Fruit fly (Drosophila melanogaster) whole organism, prepupa: ENCODE measurements around the gene Tlk.
A peak's percentile ranks its signal among the peaks of the same experiment; 100 is the strongest.

ENCODE experiments used
- CG10631 ChIP-seq: fragments of 200-800 bp; sonication (Bioruptor generic); optimal IDR thresholded peaks from 2 replicates; lab custom pipeline; 2016; ENCODE audit warnings: missing biosample characterization, missing genetic modification characterization
- CG11294 ChIP-seq: fragments of 200-800 bp; sonication (Bioruptor generic); IDR thresholded peaks from 2 replicates; pipeline ENCODE4 v1.3.6; 2022; ENCODE audit warnings: missing biosample characterization, missing genetic modification characterization
- CG11762 ChIP-seq: fragments of 200-800 bp; sonication (Bioruptor generic); optimal IDR thresholded peaks from 3 replicates; lab custom pipeline; 2016; ENCODE audit warnings: missing biosample characterization, missing genetic modification characterization; ENCODE audit not compliant: insufficient read depth
- CG15336 ChIP-seq: fragments of 200-800 bp; sonication (Bioruptor generic); IDR thresholded peaks from 2 replicates; pipeline ENCODE4 v1.3.6; 2022; ENCODE audit warnings: missing biosample characterization, missing genetic modification characterization
- CG1621 ChIP-seq: fragments of 200-800 bp; sonication (Bioruptor generic); optimal IDR thresholded peaks from 3 replicates; lab custom pipeline; 2018; ENCODE audit warnings: missing biosample characterization, mild to moderate bottlenecking, missing genetic modification characterization
- CG16779 ChIP-seq: fragments of 200-800 bp; sonication (Bioruptor generic); optimal IDR thresholded peaks from 3 replicates; lab custom pipeline; 2017; ENCODE audit warnings: missing biosample characterization, mild to moderate bottlenecking, missing genetic modification characterization
- CG3032 ChIP-seq: fragments of 200-800 bp; optimal IDR thresholded peaks from 2 replicates; lab custom pipeline; 2019; ENCODE audit warnings: missing biosample characterization, mild to moderate bottlenecking, missing genetic modification characterization, moderate library complexity
- CG32006 ChIP-seq: fragments of 200-800 bp; sonication (Bioruptor generic); optimal IDR thresholded peaks from 3 replicates; lab custom pipeline; 2017; ENCODE audit warnings: missing biosample characterization, mild to moderate bottlenecking, missing genetic modification characterization
- CG3919 ChIP-seq: fragments of 200-800 bp; sonication (Bioruptor generic); optimal IDR thresholded peaks from 3 replicates; lab custom pipeline; 2016; ENCODE audit warnings: missing biosample characterization, missing genetic modification characterization
- CG4318 ChIP-seq: fragments of 200-800 bp; sonication (Bioruptor generic); optimal IDR thresholded peaks from 3 replicates; lab custom pipeline; 2017; ENCODE audit warnings: missing biosample characterization, mild to moderate bottlenecking, missing genetic modification characterization
- CG6163 ChIP-seq: fragments of 200-800 bp; sonication (Bioruptor generic); IDR thresholded peaks from 3 replicates; pipeline ENCODE4 v1.3.6; 2022; ENCODE audit warnings: missing biosample characterization, missing genetic modification characterization
- CG6276 ChIP-seq: fragments of 200-800 bp; sonication (Bioruptor generic); optimal IDR thresholded peaks from 2 replicates; lab custom pipeline; 2017; ENCODE audit warnings: missing biosample characterization, mild to moderate bottlenecking, missing genetic modification characterization
- CG6792 ChIP-seq: fragments of 200-800 bp; sonication (Bioruptor generic); optimal IDR thresholded peaks from 3 replicates; lab custom pipeline; 2016; ENCODE audit warnings: missing biosample characterization, missing genetic modification characterization
- CG6808 ChIP-seq: fragments of 200-800 bp; sonication (Bioruptor generic); optimal IDR thresholded peaks from 3 replicates; lab custom pipeline; 2017; ENCODE audit warnings: missing biosample characterization, missing genetic modification characterization, mild to moderate bottlenecking, moderate library complexity, missing genetic modification reagents
- CG7368 ChIP-seq: fragments of 200-800 bp; sonication (Bioruptor generic); optimal IDR thresholded peaks from 3 replicates; lab custom pipeline; 2016; ENCODE audit warnings: missing biosample characterization, missing genetic modification characterization
- CG8119 ChIP-seq: fragments of 200-800 bp; sonication (Bioruptor generic); IDR thresholded peaks from 3 replicates; pipeline ENCODE4 v1.3.6; 2022; ENCODE audit warnings: missing biosample characterization, missing genetic modification characterization
- CG8319 ChIP-seq: fragments of 200-800 bp; sonication (Bioruptor generic); optimal IDR thresholded peaks from 3 replicates; lab custom pipeline; 2016; ENCODE audit warnings: missing biosample characterization, missing genetic modification characterization
- CG8632 ChIP-seq: fragments of 200-800 bp; sonication (Bioruptor generic); optimal IDR thresholded peaks from 3 replicates; lab custom pipeline; 2016; ENCODE audit warnings: missing biosample characterization, missing genetic modification characterization
- Eip75B ChIP-seq: fragments of 200-800 bp; sonication (Bioruptor generic); optimal IDR thresholded peaks from 3 replicates; lab custom pipeline; 2016; ENCODE audit warnings: missing biosample characterization, missing genetic modification characterization
- Eip93F ChIP-seq: fragments of 200-800 bp; sonication (Bioruptor generic); optimal IDR thresholded peaks from 2 replicates; lab custom pipeline; 2016; ENCODE audit warnings: missing biosample characterization, mild to moderate bottlenecking, missing genetic modification characterization
- Ets21C ChIP-seq: fragments of 200-800 bp; sonication (Bioruptor generic); optimal IDR thresholded peaks from 3 replicates; lab custom pipeline; 2016; ENCODE audit warnings: missing biosample characterization, missing genetic modification characterization
- Ets96B ChIP-seq: fragments of 200-800 bp; optimal IDR thresholded peaks from 2 replicates; lab custom pipeline; 2019; ENCODE audit warnings: missing biosample characterization, mild to moderate bottlenecking, missing genetic modification characterization, moderate library complexity
- Gug ChIP-seq: fragments of 200-800 bp; sonication (Bioruptor generic); IDR thresholded peaks from 2 replicates; pipeline ENCODE4 v1.3.6; 2022; ENCODE audit warnings: missing biosample characterization, missing genetic modification characterization
- Hr39 ChIP-seq: fragments of 200-800 bp; sonication (Bioruptor generic); optimal IDR thresholded peaks from 2 replicates; lab custom pipeline; 2016; ENCODE audit warnings: missing biosample characterization, missing genetic modification characterization
- Hr4 ChIP-seq: fragments of 200-800 bp; sonication (Bioruptor generic); optimal IDR thresholded peaks from 3 replicates; lab custom pipeline; 2016; ENCODE audit warnings: missing biosample characterization, missing genetic modification characterization
- Lpt ChIP-seq: fragments of 200-800 bp; sonication (Bioruptor generic); optimal IDR thresholded peaks from 3 replicates; lab custom pipeline; 2016; ENCODE audit warnings: missing biosample characterization, missing genetic modification characterization
- Met ChIP-seq: fragments of 200-800 bp; sonication (Bioruptor generic); optimal IDR thresholded peaks from 3 replicates; lab custom pipeline; 2016; ENCODE audit warnings: missing biosample characterization, missing genetic modification characterization
- OdsH ChIP-seq: fragments of 200-800 bp; sonication (Bioruptor generic); optimal IDR thresholded peaks from 3 replicates; lab custom pipeline; 2016; ENCODE audit warnings: missing biosample characterization, missing genetic modification characterization
- Smox ChIP-seq: fragments of 200-800 bp; sonication (Bioruptor generic); optimal IDR thresholded peaks from 3 replicates; lab custom pipeline; 2016; ENCODE audit warnings: missing biosample characterization, missing genetic modification characterization
- acj6 ChIP-seq: fragments of 200-800 bp; sonication (Bioruptor generic); optimal IDR thresholded peaks from 3 replicates; lab custom pipeline; 2016; ENCODE audit warnings: missing biosample characterization, missing genetic modification characterization
- cyc ChIP-seq: fragments of 200-800 bp; sonication (Bioruptor generic); optimal IDR thresholded peaks from 3 replicates; lab custom pipeline; 2016; ENCODE audit warnings: missing biosample characterization, missing genetic modification characterization
- dac ChIP-seq: fragments of 200-800 bp; sonication (Bioruptor generic); optimal IDR thresholded peaks from 2 replicates; lab custom pipeline; 2017; ENCODE audit warnings: missing biosample characterization, mild to moderate bottlenecking, missing genetic modification characterization
- dsx ChIP-seq: fragments of 200-800 bp; optimal IDR thresholded peaks from 3 replicates; lab custom pipeline; 2019; ENCODE audit warnings: missing biosample characterization, mild to moderate bottlenecking, missing genetic modification characterization, moderate library complexity; ENCODE audit not compliant: poor library complexity, severe bottlenecking
- eg ChIP-seq: fragments of 200-800 bp; sonication (Bioruptor generic); IDR thresholded peaks from 3 replicates; pipeline ENCODE4 v1.3.6; 2022; ENCODE audit warnings: missing biosample characterization, missing genetic modification characterization
- esn ChIP-seq: fragments of 200-800 bp; sonication (Bioruptor generic); optimal IDR thresholded peaks from 2 replicates; lab custom pipeline; 2016; ENCODE audit warnings: missing biosample characterization, mild to moderate bottlenecking, missing genetic modification characterization, moderate library complexity
- fd85E ChIP-seq: fragments of 200-800 bp; sonication (Bioruptor generic); optimal IDR thresholded peaks from 3 replicates; lab custom pipeline; 2016; ENCODE audit warnings: missing biosample characterization, missing genetic modification characterization
- fkh ChIP-seq: fragments of 200-800 bp; sonication (Bioruptor generic); optimal IDR thresholded peaks from 3 replicates; lab custom pipeline; 2017; ENCODE audit warnings: missing biosample characterization, mild to moderate bottlenecking, missing genetic modification characterization, moderate library complexity
- lz ChIP-seq: fragments of 200-800 bp; sonication (Bioruptor generic); optimal IDR thresholded peaks from 3 replicates; lab custom pipeline; 2016; ENCODE audit warnings: missing biosample characterization, missing genetic modification characterization
- net ChIP-seq: fragments of 200-800 bp; sonication (Bioruptor generic); optimal IDR thresholded peaks from 3 replicates; lab custom pipeline; 2016; ENCODE audit warnings: missing biosample characterization, missing genetic modification characterization
- pdm3 ChIP-seq: fragments of 200-800 bp; sonication (Bioruptor generic); optimal IDR thresholded peaks from 3 replicates; lab custom pipeline; 2016; ENCODE audit warnings: missing biosample characterization, missing genetic modification characterization
- salr ChIP-seq, 2 experiments: fragments of 200-800 bp; sonication (Bioruptor generic); optimal IDR thresholded peaks; 3 replicates each; lab custom pipeline; 2016 to 2018; ENCODE audit warnings: missing biosample characterization in 2 of 2, missing genetic modification characterization in 2 of 2, mild to moderate bottlenecking in 1 of 2
- spab ChIP-seq: fragments of 200-800 bp; sonication (Bioruptor generic); optimal IDR thresholded peaks from 2 replicates; lab custom pipeline; 2017; ENCODE audit warnings: missing biosample characterization, mild to moderate bottlenecking, missing genetic modification characterization, missing genetic modification reagents
- svp ChIP-seq: fragments of 200-800 bp; sonication (Bioruptor generic); peaks from one replicate; lab custom pipeline; 2016; ENCODE audit warnings: missing biosample characterization, missing genetic modification characterization
- topi ChIP-seq: fragments of 200-800 bp; sonication (Bioruptor generic); optimal IDR thresholded peaks from 3 replicates; lab custom pipeline; 2016; ENCODE audit warnings: missing biosample characterization, missing genetic modification characterization
- vri ChIP-seq: fragments of 200-800 bp; sonication (Bioruptor generic); optimal IDR thresholded peaks from 3 replicates; lab custom pipeline; 2016; ENCODE audit warnings: missing biosample characterization, mild to moderate bottlenecking, missing genetic modification characterization

Gene Tlk

dm6 chrX:3772811-3773740, 53.3 kb downstream of the Tlk start (continued):
- TF ChIP-seq vri: no peak
- TF ChIP-seq Met (GFP tag; lab: Kevin White, UChicago): peak; percentile 27
- TF ChIP-seq esn (GFP tag; lab: Kevin White, UChicago): peak; percentile 7
- no peak for TF ChIP-seq acj6 (GFP tag; lab: Kevin White, UChicago)
- TF ChIP-seq CG8319 (GFP tag; lab: Kevin White, UChicago): no peak
- no peak for TF ChIP-seq dsx (GFP tag; lab: Kevin White, UChicago)
- no peak for TF ChIP-seq CG16779 (tag; lab: Kevin White, UChicago)
- no peak for TF ChIP-seq CG6808 (GFP tag; lab: Kevin White, UChicago)
- peak; percentile 85 for TF ChIP-seq CG6163 (GFP tag; lab: Robert Waterston, UW)
- TF ChIP-seq CG11762 (GFP tag; lab: Kevin White, UChicago): no peak
- TF ChIP-seq svp (GFP tag; lab: Kevin White, UChicago): peak; percentile 57
- TF ChIP-seq CG11294 (GFP tag; lab: Robert Waterston, UW): peak; percentile 47; the same call in 1 of the 2 replicates
- peak; percentile 64 for TF ChIP-seq Gug (GFP tag; lab: Robert Waterston, UW)
- no peak for TF ChIP-seq fd85E (GFP tag; lab: Kevin White, UChicago)
- peak; percentile 71 for TF ChIP-seq CG8119 (GFP tag; lab: Robert Waterston, UW)
- peak; percentile 72 for TF ChIP-seq CG15336 (GFP tag; lab: Robert Waterston, UW)
- peak; percentile 47 for TF ChIP-seq Lpt (GFP tag; lab: Kevin White, UChicago)
- TF ChIP-seq CG6276 (GFP tag; lab: Kevin White, UChicago): peak; percentile 75
- TF ChIP-seq, all 60 proteins: peak for 32

- peak; percentile 85 for TF ChIP-seq CG32006 (GFP tag; lab: Kevin White, UChicago)
- peak; percentile 89 for TF ChIP-seq Gug (GFP tag; lab: Robert Waterston, UW)
- peak; percentile 83 for TF ChIP-seq lz (GFP tag; lab: Kevin White, UChicago)
- TF ChIP-seq Ets21C (GFP tag; lab: Kevin White, UChicago): peak; percentile 69
- peak; percentile 47 for TF ChIP-seq dsx (GFP tag; lab: Kevin White, UChicago)
- TF ChIP-seq CG6792 (GFP tag; lab: Kevin White, UChicago): peak; percentile 70
- peak; percentile 75 for TF ChIP-seq CG4318 (GFP tag; lab: Kevin White, UChicago)
- peak; percentile 66 for TF ChIP-seq CG3032
- peak; percentile 49 for TF ChIP-seq dac (GFP tag; lab: Kevin White, UChicago)
- TF ChIP-seq CG11762 (GFP tag; lab: Kevin White, UChicago): peak; percentile 66
- TF ChIP-seq CG6163 (GFP tag; lab: Robert Waterston, UW): peak; percentile 94
- peak; percentile 84 for TF ChIP-seq Met (GFP tag; lab: Kevin White, UChicago)
- peak; percentile 86 for TF ChIP-seq OdsH (GFP tag; lab: Kevin White, UChicago)
- TF ChIP-seq spab: peak; percentile 11
- TF ChIP-seq Eip93F (GFP tag; lab: Kevin White, UChicago): peak; percentile 45
- peak; percentile 74 for TF ChIP-seq CG8632 (GFP tag; lab: Kevin White, UChicago)
- peak; percentile 76 for TF ChIP-seq Smox (GFP tag; lab: Kevin White, UChicago)
- peak; percentile 46 for TF ChIP-seq CG1621 (tag; lab: Kevin White, UChicago)
- TF ChIP-seq cyc (GFP tag; lab: Kevin White, UChicago): peak; percentile 80
- TF ChIP-seq net (GFP tag; lab: Kevin White, UChicago): peak; percentile 83
- peak; percentile 79 for TF ChIP-seq acj6 (GFP tag; lab: Kevin White, UChicago)
- peak; percentile 65 for TF ChIP-seq Ets96B (tag; lab: Kevin White, UChicago)
- peak; percentile 55 for TF ChIP-seq CG16779 (tag; lab: Kevin White, UChicago)
- TF ChIP-seq CG8119 (GFP tag; lab: Robert Waterston, UW): peak; percentile 92
- peak; percentile 83 for TF ChIP-seq pdm3
- peak; percentile 69 for TF ChIP-seq Eip75B (GFP tag; lab: Kevin White, UChicago)
- TF ChIP-seq fd85E (GFP tag; lab: Kevin White, UChicago): no peak
- peak; percentile 0 to 49 for TF ChIP-seq salr (GFP tag; optimal IDR thresholded peaks at IDR 0.05; lab: Kevin White, UChicago)
- peak; percentile 85 for TF ChIP-seq esn (GFP tag; lab: Kevin White, UChicago)
- peak; percentile 62 for TF ChIP-seq CG7368
- peak; percentile 94 for TF ChIP-seq Hr4 (GFP tag; lab: Kevin White, UChicago)
- peak; percentile 82 for TF ChIP-seq Hr39 (GFP tag; lab: Kevin White, UChicago)
- TF ChIP-seq CG11294 (GFP tag; lab: Robert Waterston, UW): peak; percentile 90
- TF ChIP-seq topi: peak; percentile 83
- peak; percentile 76 for TF ChIP-seq CG3919 (GFP tag; lab: Kevin White, UChicago)
- peak; percentile 53 for TF ChIP-seq fkh (GFP tag; lab: Kevin White, UChicago)
- TF ChIP-seq eg: peak; percentile 96
- peak; percentile 77 for TF ChIP-seq CG10631 (GFP tag; lab: Kevin White, UChicago)
Observed at dm6 chrX:3774277-3774676, 54.5 kb downstream of the Tlk start.
